Fruit fly (Drosophila melanogaster): Measurements from ENCODE around the gene fmt.

fmt gene

dm6 chr3L:6141538-6141937 is 32.1 kb downstream of the fmt start:
- no peak for TF ChIP-seq CG10669 (GFP tag; optimal IDR thresholded peaks at IDR 0.05)
- TF ChIP-seq salr (GFP tag; optimal IDR thresholded peaks at IDR 0.05) = no peak
- peak; percentile 90 for TF ChIP-seq vri (GFP tag; optimal IDR thresholded peaks at IDR 0.05)
- no peak for TF ChIP-seq CG3032 (tag; optimal IDR thresholded peaks at IDR 0.05)
- peak; percentile 92 for TF ChIP-seq Blimp-1 (GFP tag; optimal IDR thresholded peaks at IDR 0.05)

dm6 chr3L:6140771-6141472 is 32.8 kb downstream of the fmt start:
- TF ChIP-seq CG31627 (GFP tag; optimal IDR thresholded peaks at IDR 0.05) (no peak), eg (GFP tag; IDR thresholded peaks at IDR 0.05) (no peak), CG6276 (GFP tag; optimal IDR thresholded peaks at IDR 0.05) (no peak), CG3032 (tag; optimal IDR thresholded peaks at IDR 0.05) (no peak), Ets96B (tag; optimal IDR thresholded peaks at IDR 0.05) (no peak), Sox14 (GFP tag; optimal IDR thresholded peaks at IDR 0.05) (no peak), Gug (GFP tag; IDR thresholded peaks at IDR 0.05) (no peak), CG4318 (GFP tag; optimal IDR thresholded peaks at IDR 0.05) (no peak), CG7368 (GFP tag; optimal IDR thresholded peaks at IDR 0.05) (no peak), spab (GFP tag; optimal IDR thresholded peaks at IDR 0.05) (no peak), Lpt (GFP tag; optimal IDR thresholded peaks at IDR 0.05) (no peak), fd85E (GFP tag; optimal IDR thresholded peaks at IDR 0.05) (no peak), Sox102F (GFP tag; optimal IDR thresholded peaks at IDR 0.05) (no peak), vri (GFP tag; optimal IDR thresholded peaks at IDR 0.05) (no peak), CG32006 (GFP tag; optimal IDR thresholded peaks at IDR 0.05) (no peak), CG6163 (GFP tag; IDR thresholded peaks at IDR 0.05) (no peak), CG10669 (GFP tag; optimal IDR thresholded peaks at IDR 0.05) (no peak), CG3919 (GFP tag; optimal IDR thresholded peaks at IDR 0.05) (no peak), Eip78C (GFP tag) (peak; percentile 76), Ets21C (GFP tag; optimal IDR thresholded peaks at IDR 0.05) (no peak), OdsH (GFP tag; optimal IDR thresholded peaks at IDR 0.05) (no peak), ss (GFP tag; optimal IDR thresholded peaks at IDR 0.05) (no peak), cyc (GFP tag; optimal IDR thresholded peaks at IDR 0.05) (no peak), salr (GFP tag; optimal IDR thresholded peaks at IDR 0.05) (no peak), Smox (GFP tag; optimal IDR thresholded peaks at IDR 0.05) (no peak), fd59A (GFP tag; optimal IDR thresholded peaks at IDR 0.05) (no peak), CG8119 (GFP tag; IDR thresholded peaks at IDR 0.05) (no peak), CG6808 (GFP tag; optimal IDR thresholded peaks at IDR 0.05) (no peak), pdm3 (GFP tag; optimal IDR thresholded peaks at IDR 0.05) (no peak), svp (GFP tag) (no peak), CG34406 (GFP tag; optimal IDR thresholded peaks at IDR 0.05) (peak; percentile 29), topi (GFP tag; optimal IDR thresholded peaks at IDR 0.05) (no peak), CG6854 (GFP tag; optimal IDR thresholded peaks at IDR 0.05) (no peak), CG8319 (GFP tag; optimal IDR thresholded peaks at IDR 0.05) (peak; percentile 5), Eip93F (GFP tag; optimal IDR thresholded peaks at IDR 0.05) (no peak), CG8632 (GFP tag; optimal IDR thresholded peaks at IDR 0.05) (peak; percentile 21), CG10631 (GFP tag; optimal IDR thresholded peaks at IDR 0.05) (peak; percentile 9), Blimp-1 (GFP tag; optimal IDR thresholded peaks at IDR 0.05) (no peak), CG15336 (GFP tag; IDR thresholded peaks at IDR 0.05) (no peak), Eip75B (GFP tag; optimal IDR thresholded peaks at IDR 0.05) (no peak), CG11902 (GFP tag; optimal IDR thresholded peaks at IDR 0.05) (no peak), Sox15 (GFP tag; optimal IDR thresholded peaks at IDR 0.05) (no peak), Hr39 (GFP tag; optimal IDR thresholded peaks at IDR 0.05) (no peak), lz (GFP tag; optimal IDR thresholded peaks at IDR 0.05) (no peak), net (GFP tag; optimal IDR thresholded peaks at IDR 0.05) (no peak), CG1621 (tag; optimal IDR thresholded peaks at IDR 0.05) (no peak), fkh (GFP tag; optimal IDR thresholded peaks at IDR 0.05) (no peak), CG11294 (GFP tag; IDR thresholded peaks at IDR 0.05) (no peak), dsx (GFP tag; optimal IDR thresholded peaks at IDR 0.05; ENCODE audit: poor library complexity, severe bottlenecking) (no peak)

Data from whole organism, prepupa.